Fruit fly (Drosophila melanogaster) whole organism, embryonic: ENCODE data around the gene CG6294.

Experiments
- B-H1 ChIP-seq: fragments of 200-800 bp; sonication (Bioruptor generic); IDR thresholded peaks from 3 replicates; pipeline ENCODE4 v1.3.6; 2022; ENCODE audit warnings: missing biosample characterization, missing genetic modification characterization
- BtbVII ChIP-seq: fragments of 200-800 bp; sonication (Bioruptor generic); optimal IDR thresholded peaks from 3 replicates; lab custom pipeline; 2017; ENCODE audit warnings: missing biosample characterization, mild to moderate bottlenecking, missing genetic modification characterization
- CG10209 ChIP-seq: fragments of 200-800 bp; sonication (Bioruptor generic); optimal IDR thresholded peaks from 3 replicates; lab custom pipeline; 2017; ENCODE audit warnings: missing biosample characterization, mild to moderate bottlenecking, missing genetic modification characterization, missing genetic modification reagents
- CG10366 ChIP-seq: fragments of 200-800 bp; sonication (Bioruptor generic); IDR thresholded peaks from 2 replicates; pipeline ENCODE4 v1.3.6; 2022; ENCODE audit warnings: missing biosample characterization, missing genetic modification characterization
- CG10979 ChIP-seq: fragments of 200-800 bp; sonication (Bioruptor generic); optimal IDR thresholded peaks from 2 replicates; lab custom pipeline; 2018; ENCODE audit warnings: missing biosample characterization, mild to moderate bottlenecking, missing genetic modification characterization, moderate library complexity
- CG12942 ChIP-seq: fragments of 200-800 bp; sonication (Bioruptor generic); optimal IDR thresholded peaks from 3 replicates; lab custom pipeline; 2016; ENCODE audit warnings: missing biosample characterization, missing genetic modification characterization
- CG13123 ChIP-seq: fragments of 200-800 bp; sonication (Bioruptor generic); optimal IDR thresholded peaks from 2 replicates; lab custom pipeline; 2016; ENCODE audit warnings: missing biosample characterization, missing genetic modification characterization
- CG13296 ChIP-seq: fragments of 200-800 bp; sonication (Bioruptor generic); optimal IDR thresholded peaks from 3 replicates; lab custom pipeline; 2018; ENCODE audit warnings: missing biosample characterization, mild to moderate bottlenecking, missing genetic modification characterization
- CG13894 ChIP-seq: fragments of 200-800 bp; sonication (Bioruptor generic); optimal IDR thresholded peaks from 3 replicates; lab custom pipeline; 2018; ENCODE audit warnings: missing biosample characterization, mild to moderate bottlenecking, missing genetic modification characterization, moderate library complexity
- CG15269 ChIP-seq: fragments of 200-800 bp; sonication (Bioruptor generic); optimal IDR thresholded peaks from 2 replicates; lab custom pipeline; 2018; ENCODE audit warnings: missing biosample characterization, mild to moderate bottlenecking, missing genetic modification characterization, moderate library complexity
- CG15601 ChIP-seq: fragments of 200-800 bp; sonication (Bioruptor generic); optimal IDR thresholded peaks from 3 replicates; lab custom pipeline; 2019; ENCODE audit warnings: missing biosample characterization, mild to moderate bottlenecking, missing genetic modification characterization, moderate library complexity
- CG15696 ChIP-seq: fragments of 200-800 bp; sonication (Bioruptor generic); optimal IDR thresholded peaks from 2 replicates; lab custom pipeline; 2019; ENCODE audit warnings: missing biosample characterization, mild to moderate bottlenecking, missing genetic modification characterization, moderate library complexity
- CG17802 ChIP-seq: fragments of 200-800 bp; sonication (Bioruptor generic); optimal IDR thresholded peaks from 2 replicates; lab custom pipeline; 2018; ENCODE audit warnings: missing biosample characterization, mild to moderate bottlenecking, missing genetic modification characterization, moderate library complexity
- CG18599 ChIP-seq: fragments of 200-800 bp; sonication (Bioruptor generic); optimal IDR thresholded peaks from 3 replicates; lab custom pipeline; 2017; ENCODE audit warnings: missing biosample characterization, missing genetic modification characterization, mild to moderate bottlenecking, moderate library complexity, missing genetic modification reagents
- CG2678 ChIP-seq: fragments of 200-800 bp; sonication (Bioruptor generic); optimal IDR thresholded peaks from 3 replicates; lab custom pipeline; 2019; ENCODE audit warnings: missing biosample characterization, mild to moderate bottlenecking, missing genetic modification characterization, moderate library complexity
- CG32772 ChIP-seq: fragments of 200-800 bp; sonication (Bioruptor generic); IDR thresholded peaks from 2 replicates; pipeline ENCODE4 v1.3.6; 2022; ENCODE audit warnings: missing biosample characterization, missing genetic modification characterization
- CG3726 ChIP-seq: fragments of 200-800 bp; sonication (Bioruptor generic); IDR thresholded peaks from 3 replicates; pipeline ENCODE4, ENCODE4 v1.3.6; 2022; ENCODE audit warnings: missing biosample characterization, missing genetic modification characterization
- CG3838 ChIP-seq: fragments of 200-800 bp; sonication (Bioruptor generic); optimal IDR thresholded peaks from 3 replicates; lab custom pipeline; 2016; ENCODE audit warnings: missing biosample characterization, missing genetic modification characterization
- CG3847 ChIP-seq: fragments of 200-800 bp; sonication (Bioruptor generic); IDR thresholded peaks from 2 replicates; pipeline ENCODE4 v1.3.6; 2022; ENCODE audit warnings: missing biosample characterization, missing genetic modification characterization
- CG7556 ChIP-seq: fragments of 200-800 bp; sonication (Bioruptor generic); optimal IDR thresholded peaks from 2 replicates; lab custom pipeline; 2017; ENCODE audit warnings: missing biosample characterization, mild to moderate bottlenecking, missing genetic modification characterization
- CG7745 ChIP-seq: fragments of 200-800 bp; sonication (Bioruptor generic); optimal IDR thresholded peaks from 2 replicates; lab custom pipeline; 2018; ENCODE audit warnings: missing biosample characterization, mild to moderate bottlenecking, missing genetic modification characterization, moderate library complexity
- CG8281 ChIP-seq: fragments of 200-800 bp; sonication (Bioruptor generic); optimal IDR thresholded peaks from 2 replicates; lab custom pipeline; 2018; ENCODE audit warnings: missing biosample characterization, mild to moderate bottlenecking, missing genetic modification characterization, moderate library complexity
- CG8290 ChIP-seq, 3 experiments: fragments of 200-800 bp; sonication (Bioruptor generic); optimal IDR thresholded peaks; 2 replicates each; lab custom pipeline; 2016 to 2019; ENCODE audit warnings: missing biosample characterization in 3 of 3, missing genetic modification characterization in 3 of 3, mild to moderate bottlenecking in 2 of 3, moderate library complexity in 1 of 3
- CG9437 ChIP-seq: fragments of 200-800 bp; sonication (Bioruptor generic); optimal IDR thresholded peaks from 2 replicates; lab custom pipeline; 2018; ENCODE audit warnings: missing biosample characterization, mild to moderate bottlenecking, missing genetic modification characterization
- CHES-1-like ChIP-seq: fragments of 200-800 bp; sonication (Bioruptor generic); optimal IDR thresholded peaks from 2 replicates; lab custom pipeline; 2016; ENCODE audit warnings: missing biosample characterization, missing genetic modification characterization
- Dip3 ChIP-seq: fragments of 200-800 bp; sonication (Bioruptor generic); optimal IDR thresholded peaks from 3 replicates; lab custom pipeline; 2016; ENCODE audit warnings: missing biosample characterization, missing genetic modification characterization
- Dref ChIP-seq: fragments of 200-800 bp; sonication (Bioruptor generic); IDR thresholded peaks from 2 replicates; pipeline ENCODE4 v1.3.6; 2022; ENCODE audit warnings: missing biosample characterization, missing genetic modification characterization
- GATAe ChIP-seq: fragments of 200-800 bp; sonication (Bioruptor generic); conservative IDR thresholded peaks from 2 replicates; pipeline ENCODE4 v1.3.6; 2022; ENCODE audit warnings: missing biosample characterization, missing genetic modification characterization
- Gug ChIP-seq: fragments of 200-800 bp; sonication (Bioruptor generic); IDR thresholded peaks from 4 replicates; pipeline ENCODE4 v1.3.6; 2022; ENCODE audit warnings: missing biosample characterization, missing genetic modification characterization
- Nf-YA ChIP-seq: fragments of 200-800 bp; sonication (Bioruptor generic); IDR thresholded peaks from 2 replicates; pipeline ENCODE4 v1.3.6; 2022; ENCODE audit warnings: missing biosample characterization, missing genetic modification characterization
- Nf-YC ChIP-seq: fragments of 200-800 bp; optimal IDR thresholded peaks from 3 replicates; lab custom pipeline; 2019; ENCODE audit warnings: missing biosample characterization, mild to moderate bottlenecking, missing genetic modification characterization, moderate library complexity
- Sox100B ChIP-seq: fragments of 200-800 bp; sonication (Bioruptor generic); optimal IDR thresholded peaks from 3 replicates; lab custom pipeline; 2018; ENCODE audit warnings: missing biosample characterization, mild to moderate bottlenecking, missing genetic modification characterization
- Sry-β ChIP-seq: fragments of 200-800 bp; sonication (Bioruptor generic); optimal IDR thresholded peaks from 2 replicates; lab custom pipeline; 2018; ENCODE audit warnings: missing biosample characterization, mild to moderate bottlenecking, missing genetic modification characterization, moderate library complexity
- ash1 ChIP-seq: fragments of 200-800 bp; sonication (Bioruptor generic); optimal IDR thresholded peaks from 2 replicates; lab custom pipeline; 2018; ENCODE audit warnings: missing biosample characterization, mild to moderate bottlenecking, missing genetic modification characterization
- br ChIP-seq: fragments of >200 bp; optimal IDR thresholded peaks from 2 replicates; lab custom pipeline; 2017
- cato ChIP-seq: fragments of 200-800 bp; sonication (Bioruptor generic); optimal IDR thresholded peaks from 2 replicates; lab custom pipeline; 2016; ENCODE audit warnings: missing biosample characterization, missing genetic modification characterization, borderline replicate concordance
- chinmo ChIP-seq: fragments of 200-800 bp; sonication (Bioruptor generic); IDR thresholded peaks from 4 replicates; pipeline ENCODE4 v1.3.6; 2022; ENCODE audit warnings: missing biosample characterization, missing genetic modification characterization; ENCODE audit not compliant: partially characterized antibody
- crol ChIP-seq: fragments of 200-800 bp; sonication (Bioruptor generic); IDR thresholded peaks from 2 replicates; pipeline ENCODE4 v1.3.6; 2022; ENCODE audit warnings: missing biosample characterization, missing genetic modification characterization
- disco-r ChIP-seq: fragments of 200-800 bp; sonication (Bioruptor generic); optimal IDR thresholded peaks from 2 replicates; lab custom pipeline; 2016; ENCODE audit warnings: missing biosample characterization, missing genetic modification characterization
- gem ChIP-seq: fragments of 200-800 bp; sonication (Bioruptor generic); optimal IDR thresholded peaks from 2 replicates; lab custom pipeline; 2019; ENCODE audit warnings: missing biosample characterization, mild to moderate bottlenecking, missing genetic modification characterization, moderate library complexity
- hkb ChIP-seq, 2 experiments: fragments of 200-800 bp in 1 of 2; fragments of >200 bp in 1 of 2; sonication (Bioruptor generic) in 1 of 2; IDR thresholded peaks in 1 of 2; optimal IDR thresholded peaks in 1 of 2; 2 replicates each; pipeline versions ENCODE4 v1.3.6 to Lab custom; 2017 to 2022; ENCODE audit warnings: missing biosample characterization in 1 of 2, missing genetic modification characterization in 1 of 2
- jigr1 ChIP-seq: fragments of 200-800 bp; sonication (Bioruptor generic); IDR thresholded peaks from 3 replicates; pipeline ENCODE4 v1.3.6; 2022; ENCODE audit warnings: missing biosample characterization, missing genetic modification characterization
- knrl ChIP-seq: fragments of 200-800 bp; sonication (Bioruptor generic); IDR thresholded peaks from 3 replicates; pipeline ENCODE4 v1.3.6; 2022; ENCODE audit warnings: missing biosample characterization, missing genetic modification characterization; ENCODE audit not compliant: partially characterized antibody
- shn ChIP-seq: fragments of 200-800 bp; sonication (Bioruptor generic); optimal IDR thresholded peaks from 3 replicates; lab custom pipeline; 2016; ENCODE audit warnings: missing biosample characterization, missing genetic modification characterization
- so ChIP-seq: fragments of 200-800 bp; sonication (Bioruptor generic); IDR thresholded peaks from 3 replicates; pipeline ENCODE4 v1.3.6; 2022; ENCODE audit warnings: missing biosample characterization, missing genetic modification characterization

The CG6294 gene

dm6 chrX:15496651-15497409 is 34.3 kb downstream of the CG6294 start (continued):
- no peak for TF ChIP-seq B-H1 (GFP tag; lab: Robert Waterston, UW)
- TF ChIP-seq Dip3: no peak
- TF ChIP-seq br (lab: Kevin White, UChicago): no peak
- peak; percentile 0 for TF ChIP-seq CG2678 (tag; lab: Kevin White, UChicago)
- TF ChIP-seq CG12942 (GFP tag; lab: Kevin White, UChicago): no peak
- no peak for TF ChIP-seq CG8290 (GFP tag; optimal IDR thresholded peaks at IDR 0.05; lab: Kevin White, UChicago)
- peak in 1 of 2 experiments; percentile 15 for TF ChIP-seq CG8290 (tag; optimal IDR thresholded peaks at IDR 0.05; lab: Kevin White, UChicago)
- no peak for TF ChIP-seq gem (tag; lab: Kevin White, UChicago)
- no peak for TF ChIP-seq CG7556 (GFP tag; lab: Kevin White, UChicago)
- no peak for TF ChIP-seq Gug
- TF ChIP-seq CG18599 (GFP tag; lab: Kevin White, UChicago): peak; percentile 13
- TF ChIP-seq Dref: no peak
- TF ChIP-seq CG13894 (tag; lab: Kevin White, UChicago): no peak
- no peak for TF ChIP-seq Sry-β (GFP tag; lab: Kevin White, UChicago)
- TF ChIP-seq CG15601 (tag; lab: Kevin White, UChicago): no peak
- no peak for TF ChIP-seq CG3847 (GFP tag; lab: Robert Waterston, UW)
- no peak for TF ChIP-seq CG13296 (GFP tag; lab: Kevin White, UChicago)
- no peak for TF ChIP-seq CG3726 (GFP tag; lab: Robert Waterston, UW)
- no peak for TF ChIP-seq CG15696 (tag; lab: Kevin White, UChicago)
- TF ChIP-seq crol (GFP tag; lab: Robert Waterston, UW): peak; percentile 87
- no peak for TF ChIP-seq CG10209 (GFP tag; lab: Kevin White, UChicago)
- TF ChIP-seq CHES-1-like (GFP tag; lab: Kevin White, UChicago): no peak
- no peak for TF ChIP-seq CG9437 (GFP tag; lab: Kevin White, UChicago)
- peak; percentile 55; the same call in 1 of the 2 replicates for TF ChIP-seq GATAe
- TF ChIP-seq hkb (optimal IDR thresholded peaks at IDR 0.05; lab: Kevin White, UChicago): no peak
- TF ChIP-seq hkb (GFP tag; IDR thresholded peaks at IDR 0.05; lab: Robert Waterston, UW): no peak
- no peak for TF ChIP-seq CG17802 (tag; lab: Kevin White, UChicago)
- TF ChIP-seq CG32772 (GFP tag; lab: Robert Waterston, UW): no peak
- no peak for TF ChIP-seq Sox100B (GFP tag; lab: Kevin White, UChicago)
- no peak for TF ChIP-seq jigr1 (GFP tag; lab: Robert Waterston, UW)
- TF ChIP-seq so: no peak
- TF ChIP-seq CG8281 (tag; lab: Kevin White, UChicago): no peak
- TF ChIP-seq ash1: no peak
- TF ChIP-seq CG13123 (GFP tag; lab: Kevin White, UChicago): no peak
- no peak for TF ChIP-seq CG10366
- TF ChIP-seq knrl (GFP tag; lab: Robert Waterston, UW): no peak
- no peak for TF ChIP-seq CG15269 (tag; lab: Kevin White, UChicago)
- peak; percentile 17 for TF ChIP-seq CG7745 (tag; lab: Kevin White, UChicago)
- TF ChIP-seq Nf-YA (GFP tag; lab: Robert Waterston, UW): no peak
- TF ChIP-seq CG3838: no peak
- no peak for TF ChIP-seq cato (GFP tag; lab: Kevin White, UChicago)
- 0 out of 4 replicates have a peak, but pooled peaks have one; percentile 49 for TF ChIP-seq chinmo (GFP tag; lab: Robert Waterston, UW)
- no peak for TF ChIP-seq shn (GFP tag; lab: Kevin White, UChicago)
- TF ChIP-seq CG10979 (tag; lab: Kevin White, UChicago): no peak
- no peak for TF ChIP-seq Nf-YC
- no peak for TF ChIP-seq disco-r (GFP tag; lab: Kevin White, UChicago)
- TF ChIP-seq BtbVII: no peak
- TF ChIP-seq, all 482 proteins: peak for 17
